Fruit fly (Drosophila melanogaster): ENCODE measurements around the gene Dysb.

DNA sequence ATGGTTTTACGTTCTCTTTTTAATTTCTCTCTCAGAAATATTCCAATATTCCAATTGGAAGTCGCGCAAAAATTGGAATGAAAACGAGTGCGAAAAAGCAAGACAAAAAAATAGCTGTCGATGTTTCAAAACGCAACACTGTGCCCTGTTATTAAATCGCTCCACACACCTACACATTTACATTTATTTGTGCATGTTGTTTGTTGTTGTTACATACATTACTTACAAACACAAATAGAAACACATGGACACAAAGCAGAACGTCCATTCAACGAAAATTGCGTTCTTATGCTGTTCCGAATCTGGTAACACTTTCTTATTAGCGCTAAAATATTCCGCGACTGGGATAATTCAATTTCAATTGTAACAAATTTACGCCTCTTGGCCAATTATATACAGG is 26.3 kb upstream of the Dysb start:
- TF ChIP-seq CTCF (optimal IDR thresholded peaks at IDR 0.05) (peak in 1 of 2 experiments; percentile 46), CG8478 (optimal IDR thresholded peaks at IDR 0.05) (no peak)
